Worm (Caenorhabditis elegans) whole organism, early embryonic: Measurements from ENCODE around the gene Y69E1A.4.
"Not testable (repeated sequence)": the region's sequence is repeated elsewhere in the genome, so short reads cannot be mapped to it uniquely, and the experiment has no call there.

Experiments
- B0310.2 ChIP-seq: sonication (generic microtip); optimal IDR thresholded peaks from 2 replicates; lab custom pipeline; 2016; ENCODE audit warnings: mild to moderate bottlenecking, missing genetic modification characterization, missing compliant biosample characterization
- F13C5.2 ChIP-seq: sonication (generic microtip); optimal IDR thresholded peaks from 2 replicates; lab custom pipeline; 2017; ENCODE audit warnings: mild to moderate bottlenecking, missing genetic modification characterization, inconsistent platforms, missing compliant biosample characterization
- aly-1 ChIP-seq: sonication (generic microtip); optimal IDR thresholded peaks from 2 replicates; lab custom pipeline; 2016; ENCODE audit warnings: missing genetic modification characterization, missing compliant biosample characterization
- ama-1 ChIP-seq: fragments of 150-350 bp; optimal IDR thresholded peaks from 2 replicates; lab custom pipeline; 2014
- ceh-13 ChIP-seq: fragments of 200-800 bp; sonication (Bioruptor generic); optimal IDR thresholded peaks from 2 replicates; lab custom pipeline; 2018; ENCODE audit warnings: mild to moderate bottlenecking, missing genetic modification characterization, missing compliant biosample characterization
- ceh-36 ChIP-seq: sonication (generic microtip); optimal IDR thresholded peaks from 2 replicates; lab custom pipeline; 2016; ENCODE audit warnings: missing genetic modification characterization, inconsistent platforms, missing compliant biosample characterization
- ets-7 ChIP-seq: sonication (generic microtip); optimal IDR thresholded peaks from 2 replicates; lab custom pipeline; 2016; ENCODE audit warnings: missing genotype, missing genetic modification characterization, missing compliant biosample characterization
- flt-1 ChIP-seq: fragments of 200-800 bp; sonication (Bioruptor generic); IDR thresholded peaks from 2 replicates; pipeline ENCODE4 v1.3.6; 2022; ENCODE audit warnings: missing genetic modification characterization, missing compliant biosample characterization
- hmbx-1 ChIP-seq: sonication (generic microtip); optimal IDR thresholded peaks from 2 replicates; lab custom pipeline; 2016; ENCODE audit warnings: mild to moderate bottlenecking, missing genetic modification characterization, missing compliant biosample characterization
- hmg-4 ChIP-seq: fragments of 200-800 bp; sonication (Bioruptor generic); optimal IDR thresholded peaks from 2 replicates; lab custom pipeline; 2018; ENCODE audit warnings: mild to moderate bottlenecking, missing genetic modification characterization, missing compliant biosample characterization
- hnd-1 ChIP-seq: sonication (generic microtip); optimal IDR thresholded peaks from 2 replicates; lab custom pipeline; 2016; ENCODE audit warnings: missing genetic modification characterization, missing compliant biosample characterization
- pes-1 ChIP-seq: fragments of 200-800 bp; sonication (Bioruptor generic); IDR thresholded peaks from 2 replicates; pipeline ENCODE4 v1.3.6; 2022; ENCODE audit warnings: missing genetic modification reagents, missing genetic modification characterization, missing compliant biosample characterization
- scrt-1 ChIP-seq: fragments of 200-800 bp; sonication (Bioruptor generic); IDR thresholded peaks from 2 replicates; pipeline ENCODE4 v1.3.6; 2022; ENCODE audit warnings: missing genetic modification characterization, missing compliant biosample characterization
- sea-1 ChIP-seq: fragments of 200-800 bp; sonication (Bioruptor generic); conservative IDR thresholded peaks from 2 replicates; pipeline ENCODE4 v1.3.6; 2022; ENCODE audit warnings: missing genetic modification characterization, missing compliant biosample characterization
- tbx-11 ChIP-seq: fragments of 200-800 bp; sonication (Bioruptor generic); IDR thresholded peaks from 2 replicates; pipeline ENCODE4 v1.3.6; 2022; ENCODE audit warnings: missing genetic modification characterization, missing compliant biosample characterization
- tbx-37 ChIP-seq: fragments of 200-800 bp; sonication (Bioruptor generic); conservative IDR thresholded peaks from 2 replicates; pipeline ENCODE4 v1.3.6; 2022; ENCODE audit warnings: missing genetic modification reagents, missing genetic modification characterization, missing compliant biosample characterization
- tra-4 ChIP-seq: sonication (generic microtip); optimal IDR thresholded peaks from 2 replicates; lab custom pipeline; 2017; ENCODE audit warnings: missing genetic modification characterization, missing compliant biosample characterization

Gene Y69E1A.4

ce11 chrIV:10980628-10981027 lies 25.6 kb downstream of the Y69E1A.4 start:
- no peak for TF ChIP-seq tbx-11 (GFP tag; lab: Robert Waterston, UW)
- no peak for TF ChIP-seq tbx-37 (GFP tag; lab: Robert Waterston, UW)
- no peak for TF ChIP-seq hmbx-1

- no peak for TF ChIP-seq aly-1 (tag; lab: Kevin White, UChicago)
- TF ChIP-seq ceh-36, result no peak
- no peak for TF ChIP-seq tra-4 (tag; lab: Kevin White, UChicago)
- no peak for TF ChIP-seq hnd-1 (tag; lab: Kevin White, UChicago)
- TF ChIP-seq pes-1 (GFP tag; lab: Robert Waterston, UW), result no peak
- TF ChIP-seq scrt-1, result no peak
Observed at ce11 chrIV:10981761-10982160, 26.7 kb downstream of the Y69E1A.4 start, which contains the start of gene Y43E12A.2. Gene Y43E12A.2 (plus strand): TSS chrIV:10982061.

- TF ChIP-seq hmg-4 (GFP tag; lab: Kevin White, UChicago) (no peak), ets-7 (tag; lab: Kevin White, UChicago) (no peak), tra-4 (tag; lab: Kevin White, UChicago) (no peak), hmbx-1 (no peak), tbx-37 (GFP tag; lab: Robert Waterston, UW) (no peak), ceh-36 (no peak), ceh-13 (GFP tag; lab: Kevin White, UChicago) (no peak), aly-1 (tag; lab: Kevin White, UChicago) (no peak), tbx-11 (GFP tag; lab: Robert Waterston, UW) (no peak), pes-1 (GFP tag; lab: Robert Waterston, UW) (no peak), hnd-1 (tag; lab: Kevin White, UChicago) (no peak)
Observed at ce11 chrIV:10985568-10986035, 30.5 kb downstream of the Y69E1A.4 start, which contains the start of gene cyb-2.1. Gene cyb-2.1 (plus strand): TSS chrIV:10985985.

- not testable (repeated sequence) for TF ChIP-seq ets-7 (tag; lab: Kevin White, UChicago); hmg-4 (GFP tag; lab: Kevin White, UChicago); ceh-36
Observed at ce11 chrIV:10987342-10987945, 32.4 kb downstream of the Y69E1A.4 start, which contains the start of gene Y43E12A.3. Gene Y43E12A.3 (plus strand): TSS chrIV:10987895.

ce11 chrIV:10990699-10991098 lies 35.6 kb downstream of the Y69E1A.4 start, which contains the start of gene F13H10.5:
Gene F13H10.5 (plus strand): TSS chrIV:10990999.
- TF ChIP-seq hmbx-1 (no peak), ets-7 (tag; lab: Kevin White, UChicago) (no peak), tbx-37 (GFP tag; lab: Robert Waterston, UW) (no peak), aly-1 (tag; lab: Kevin White, UChicago) (no peak), hmg-4 (GFP tag; lab: Kevin White, UChicago) (no peak), F13C5.2 (no peak), pes-1 (GFP tag; lab: Robert Waterston, UW) (no peak), tbx-11 (GFP tag; lab: Robert Waterston, UW) (no peak), ama-1 (lab: Kevin White, UChicago) (no peak), flt-1 (no peak), B0310.2 (tag; lab: Kevin White, UChicago) (no peak), scrt-1 (no peak), ceh-13 (GFP tag; lab: Kevin White, UChicago) (no peak)

ce11 chrIV:11001614-11002013 lies 46.6 kb downstream of the Y69E1A.4 start, which contains the start of gene F13H10.9:
Gene F13H10.9 (plus strand): TSS chrIV:11001914.
- TF ChIP-seq ceh-36 (no peak), aly-1 (tag; lab: Kevin White, UChicago) (no peak), ceh-13 (GFP tag; lab: Kevin White, UChicago) (no peak), F13C5.2 (no peak), sea-1 (GFP tag; lab: Robert Waterston, UW) (no peak), tra-4 (tag; lab: Kevin White, UChicago) (no peak)

- TF ChIP-seq F13C5.2 (no peak), B0310.2 (tag; lab: Kevin White, UChicago) (no peak), sea-1 (GFP tag; lab: Robert Waterston, UW) (no peak), pes-1 (GFP tag; lab: Robert Waterston, UW) (no peak), hnd-1 (tag; lab: Kevin White, UChicago) (no peak), tra-4 (tag; lab: Kevin White, UChicago) (no peak), ceh-13 (GFP tag; lab: Kevin White, UChicago) (no peak), flt-1 (no peak), hmbx-1 (no peak), scrt-1 (no peak), ceh-36 (no peak), ets-7 (tag; lab: Kevin White, UChicago) (no peak), aly-1 (tag; lab: Kevin White, UChicago) (no peak), hmg-4 (GFP tag; lab: Kevin White, UChicago) (no peak), tbx-37 (GFP tag; lab: Robert Waterston, UW) (no peak), tbx-11 (GFP tag; lab: Robert Waterston, UW) (no peak), ama-1 (lab: Kevin White, UChicago) (no peak)
Observed at ce11 chrIV:11004273-11004672, 49.2 kb downstream of the Y69E1A.4 start, which contains the start of gene F13H10.1. Gene F13H10.1 (plus strand): TSS chrIV:11004573.
